Fruit fly (Drosophila melanogaster) whole organism, embryonic: ENCODE measurements around the gene kat80.

Source experiments
- Bteb2 ChIP-seq: fragments of 200-800 bp; sonication (Bioruptor generic); optimal IDR thresholded peaks from 2 replicates; lab custom pipeline; 2016; ENCODE audit warnings: missing biosample characterization, missing genetic modification characterization
- CG10147 ChIP-seq: fragments of 200-800 bp; sonication (Bioruptor generic); optimal IDR thresholded peaks from 2 replicates; lab custom pipeline; 2019; ENCODE audit warnings: missing biosample characterization, mild to moderate bottlenecking, missing genetic modification characterization, moderate library complexity
- CG11560 ChIP-seq: fragments of 200-800 bp; sonication (Bioruptor generic); IDR thresholded peaks from 3 replicates; pipeline ENCODE4 v1.3.6; 2022; ENCODE audit warnings: missing biosample characterization, missing genetic modification characterization
- CG12071 ChIP-seq: fragments of 200-800 bp; sonication (Bioruptor generic); optimal IDR thresholded peaks from 3 replicates; lab custom pipeline; 2018; ENCODE audit warnings: missing biosample characterization, mild to moderate bottlenecking, missing genetic modification characterization
- CG14014 ChIP-seq: fragments of 200-800 bp; sonication (Bioruptor generic); IDR thresholded peaks from 2 replicates; pipeline ENCODE4 v1.3.6; 2022; ENCODE audit warnings: missing biosample characterization, missing genetic modification characterization
- CG14710 ChIP-seq: fragments of 200-800 bp; sonication (Bioruptor generic); optimal IDR thresholded peaks from 3 replicates; lab custom pipeline; 2019; ENCODE audit warnings: missing biosample characterization, mild to moderate bottlenecking, missing genetic modification characterization, moderate library complexity
- CG15011 ChIP-seq: fragments of 200-800 bp; sonication (Bioruptor generic); optimal IDR thresholded peaks from 3 replicates; lab custom pipeline; 2018; ENCODE audit warnings: missing biosample characterization, mild to moderate bottlenecking, missing genetic modification characterization
- CG15479 ChIP-seq: fragments of 200-800 bp; sonication (Bioruptor generic); optimal IDR thresholded peaks from 3 replicates; lab custom pipeline; 2019; ENCODE audit warnings: missing biosample characterization, mild to moderate bottlenecking, missing genetic modification characterization, moderate library complexity
- CG16779 ChIP-seq: fragments of 200-800 bp; sonication (Bioruptor generic); IDR thresholded peaks from 2 replicates; pipeline ENCODE4 v1.3.6; 2022; ENCODE audit warnings: missing biosample characterization, missing genetic modification characterization
- CG16813 ChIP-seq: fragments of 200-800 bp; sonication (Bioruptor generic); IDR thresholded peaks from 3 replicates; pipeline ENCODE4 v1.3.6; 2022; ENCODE audit warnings: missing biosample characterization, missing genetic modification characterization; ENCODE audit not compliant: partially characterized antibody
- CG1792 ChIP-seq: fragments of 200-800 bp; sonication (Bioruptor generic); optimal IDR thresholded peaks from 2 replicates; lab custom pipeline; 2016; ENCODE audit warnings: missing biosample characterization, missing genetic modification characterization
- CG18619 ChIP-seq: fragments of 200-800 bp; sonication (Bioruptor generic); optimal IDR thresholded peaks from 3 replicates; lab custom pipeline; 2017; ENCODE audit warnings: missing biosample characterization, mild to moderate bottlenecking, missing genetic modification characterization
- CG2712 ChIP-seq: fragments of 200-800 bp; optimal IDR thresholded peaks from 3 replicates; lab custom pipeline; 2019; ENCODE audit warnings: missing biosample characterization, mild to moderate bottlenecking, missing genetic modification characterization, moderate library complexity
- CG2875 ChIP-seq: fragments of 200-800 bp; sonication (Bioruptor generic); optimal IDR thresholded peaks from 2 replicates; lab custom pipeline; 2017; ENCODE audit warnings: missing biosample characterization, mild to moderate bottlenecking, missing genetic modification characterization, missing genetic modification reagents
- CG30403 ChIP-seq: fragments of 200-800 bp; sonication (Bioruptor generic); optimal IDR thresholded peaks from 3 replicates; lab custom pipeline; 2016; ENCODE audit warnings: missing biosample characterization, missing genetic modification characterization
- CG3065 ChIP-seq: fragments of 200-800 bp; sonication (Bioruptor generic); optimal IDR thresholded peaks from 2 replicates; lab custom pipeline; 2016; ENCODE audit warnings: missing biosample characterization, missing genetic modification characterization
- CG33213 ChIP-seq: fragments of 200-800 bp; sonication (Bioruptor generic); optimal IDR thresholded peaks from 3 replicates; lab custom pipeline; 2016; ENCODE audit warnings: missing biosample characterization, missing genetic modification characterization
- CG4282 ChIP-seq: fragments of 200-800 bp; sonication (Bioruptor generic); optimal IDR thresholded peaks from 2 replicates; lab custom pipeline; 2016; ENCODE audit warnings: missing biosample characterization, missing genetic modification characterization
- CG4328 ChIP-seq: fragments of 200-800 bp; sonication (Bioruptor generic); optimal IDR thresholded peaks from 3 replicates; lab custom pipeline; 2017; ENCODE audit warnings: missing biosample characterization, missing genetic modification reagents, missing genetic modification characterization
- CG4730 ChIP-seq: fragments of 200-800 bp; sonication (Bioruptor generic); IDR thresholded peaks from 2 replicates; pipeline ENCODE4 v1.3.6; 2022; ENCODE audit warnings: missing biosample characterization, missing genetic modification characterization
- CG6175 ChIP-seq: fragments of 200-800 bp; sonication (Bioruptor generic); IDR thresholded peaks from 3 replicates; pipeline ENCODE4 v1.3.6; 2022; ENCODE audit warnings: missing biosample characterization, missing genetic modification characterization
- CG7271 ChIP-seq: fragments of 200-800 bp; sonication (Bioruptor generic); optimal IDR thresholded peaks from 2 replicates; lab custom pipeline; 2018; ENCODE audit warnings: missing biosample characterization, mild to moderate bottlenecking, missing genetic modification characterization, moderate library complexity
- CG7372 ChIP-seq: fragments of 200-800 bp; sonication (Bioruptor generic); IDR thresholded peaks from 2 replicates; pipeline ENCODE4 v1.3.6; 2022; ENCODE audit warnings: missing biosample characterization, missing genetic modification characterization
- CG8281 ChIP-seq: fragments of 200-800 bp; sonication (Bioruptor generic); optimal IDR thresholded peaks from 2 replicates; lab custom pipeline; 2018; ENCODE audit warnings: missing biosample characterization, mild to moderate bottlenecking, missing genetic modification characterization, moderate library complexity
- CG9876 ChIP-seq: fragments of 200-800 bp; sonication (Bioruptor generic); optimal IDR thresholded peaks from 2 replicates; lab custom pipeline; 2016; ENCODE audit warnings: missing biosample characterization, missing genetic modification characterization
- Chrac-16 ChIP-seq: fragments of 200-800 bp; sonication (Bioruptor generic); optimal IDR thresholded peaks from 3 replicates; lab custom pipeline; 2016; ENCODE audit warnings: missing biosample characterization, missing genetic modification characterization
- Dek ChIP-seq: fragments of 200-800 bp; sonication (Bioruptor generic); optimal IDR thresholded peaks from 3 replicates; lab custom pipeline; 2019; ENCODE audit warnings: missing biosample characterization, mild to moderate bottlenecking, missing genetic modification characterization, moderate library complexity
- Drgx ChIP-seq: fragments of 200-800 bp; sonication (Bioruptor generic); IDR thresholded peaks from 2 replicates; pipeline ENCODE4 v1.3.6; 2022; ENCODE audit warnings: missing biosample characterization, missing genetic modification characterization
- HLH3B ChIP-seq: fragments of 200-800 bp; sonication (Bioruptor generic); IDR thresholded peaks from 2 replicates; pipeline ENCODE4 v1.3.6; 2022; ENCODE audit warnings: missing biosample characterization, missing genetic modification characterization
- HLH4C ChIP-seq: fragments of 200-800 bp; sonication (Bioruptor generic); IDR thresholded peaks from 3 replicates; pipeline ENCODE4 v1.3.6; 2022; ENCODE audit warnings: missing biosample characterization, missing genetic modification characterization; ENCODE audit not compliant: partially characterized antibody
- Kr ChIP-seq: fragments of 200-800 bp; sonication (Bioruptor generic); optimal IDR thresholded peaks from 2 replicates; lab custom pipeline; 2017; ENCODE audit warnings: missing biosample characterization, mild to moderate bottlenecking, missing genetic modification characterization
- Scr ChIP-seq: fragments of 200-800 bp; sonication (Bioruptor generic); IDR thresholded peaks from 2 replicates; pipeline ENCODE4 v1.3.6; 2022; ENCODE audit warnings: missing biosample characterization, missing genetic modification characterization; ENCODE audit not compliant: partially characterized antibody
- Sox100B ChIP-seq: fragments of 200-800 bp; sonication (Bioruptor generic); optimal IDR thresholded peaks from 3 replicates; lab custom pipeline; 2018; ENCODE audit warnings: missing biosample characterization, mild to moderate bottlenecking, missing genetic modification characterization
- Sry-δ ChIP-seq: fragments of 200-800 bp; sonication (Bioruptor generic); optimal IDR thresholded peaks from 2 replicates; lab custom pipeline; 2016; ENCODE audit warnings: missing biosample characterization, missing genetic modification characterization
- Ssrp ChIP-seq: fragments of 200-800 bp; sonication (Bioruptor generic); optimal IDR thresholded peaks from 2 replicates; lab custom pipeline; 2018; ENCODE audit warnings: missing biosample characterization, mild to moderate bottlenecking, missing genetic modification characterization, moderate library complexity
- Stat92E ChIP-seq, 3 experiments: fragments of >200 bp in 2 of 3; fragments of 200-800 bp in 1 of 3; sonication (Bioruptor generic) in 1 of 3; optimal IDR thresholded peaks; 2 replicates each; lab custom pipeline; 2017 to 2019; ENCODE audit warnings: missing biosample characterization in 3 of 3, missing genetic modification characterization in 3 of 3, mild to moderate bottlenecking in 1 of 3, moderate library complexity in 1 of 3
- al ChIP-seq: fragments of 200-800 bp; sonication (Bioruptor generic); IDR thresholded peaks from 2 replicates; pipeline ENCODE4 v1.3.6; 2022; ENCODE audit warnings: missing biosample characterization, missing genetic modification characterization
- ara ChIP-seq: fragments of 200-800 bp; sonication (Bioruptor generic); IDR thresholded peaks from 2 replicates; pipeline ENCODE4 v1.3.6; 2022; ENCODE audit warnings: missing biosample characterization, missing genetic modification characterization
- ash1 ChIP-seq: fragments of 200-800 bp; sonication (Bioruptor generic); optimal IDR thresholded peaks from 2 replicates; lab custom pipeline; 2018; ENCODE audit warnings: missing biosample characterization, mild to moderate bottlenecking, missing genetic modification characterization
- az2 ChIP-seq: fragments of 200-800 bp; sonication (Bioruptor generic); optimal IDR thresholded peaks from 3 replicates; lab custom pipeline; 2016; ENCODE audit warnings: missing biosample characterization, missing genetic modification characterization
- chn ChIP-seq: fragments of 200-800 bp; sonication (Bioruptor generic); optimal IDR thresholded peaks from 2 replicates; lab custom pipeline; 2016; ENCODE audit warnings: missing biosample characterization, missing genetic modification characterization
- dati ChIP-seq: fragments of 200-800 bp; sonication (Bioruptor generic); IDR thresholded peaks from 2 replicates; pipeline ENCODE4 v1.3.6; 2022; ENCODE audit warnings: missing biosample characterization, missing genetic modification characterization
- exex ChIP-seq: fragments of 200-800 bp; sonication (Bioruptor generic); optimal IDR thresholded peaks from 4 replicates; lab custom pipeline; 2018; ENCODE audit warnings: missing biosample characterization, mild to moderate bottlenecking, missing genetic modification characterization, moderate library complexity
- grn ChIP-seq: fragments of 200-800 bp; sonication (Bioruptor generic); optimal IDR thresholded peaks from 3 replicates; lab custom pipeline; 2017; ENCODE audit warnings: missing biosample characterization, missing genetic modification characterization
- lab ChIP-seq: fragments of 200-800 bp; sonication (Bioruptor generic); optimal IDR thresholded peaks from 3 replicates; lab custom pipeline; 2017; ENCODE audit warnings: missing biosample characterization, missing genetic modification characterization, mild to moderate bottlenecking, moderate library complexity, missing genetic modification reagents
- maf-S ChIP-seq: fragments of 200-800 bp; sonication (Bioruptor generic); optimal IDR thresholded peaks from 2 replicates; lab custom pipeline; 2016; ENCODE audit warnings: missing biosample characterization, missing genetic modification characterization
- nmo ChIP-seq: fragments of 200-800 bp; sonication (Bioruptor generic); optimal IDR thresholded peaks from 2 replicates; lab custom pipeline; 2018; ENCODE audit warnings: missing biosample characterization, mild to moderate bottlenecking, missing genetic modification characterization, moderate library complexity
- phol ChIP-seq: fragments of 200-800 bp; sonication (Bioruptor generic); optimal IDR thresholded peaks from 3 replicates; lab custom pipeline; 2018; ENCODE audit warnings: missing biosample characterization, mild to moderate bottlenecking, missing genetic modification characterization, moderate library complexity
- ranshi ChIP-seq: fragments of 200-800 bp; sonication (Bioruptor generic); IDR thresholded peaks from 2 replicates; pipeline ENCODE4 v1.3.6; 2022; ENCODE audit warnings: missing biosample characterization, missing genetic modification characterization
- schlank ChIP-seq: fragments of 200-800 bp; sonication (Bioruptor generic); optimal IDR thresholded peaks from 2 replicates; lab custom pipeline; 2018; ENCODE audit warnings: missing biosample characterization, mild to moderate bottlenecking, missing genetic modification characterization
- zfh1 ChIP-seq: fragments of 200-800 bp; sonication (Bioruptor generic); IDR thresholded peaks from 3 replicates; pipeline ENCODE4 v1.3.6; 2022; ENCODE audit warnings: missing biosample characterization, missing genetic modification characterization

The kat80 gene

DNA sequence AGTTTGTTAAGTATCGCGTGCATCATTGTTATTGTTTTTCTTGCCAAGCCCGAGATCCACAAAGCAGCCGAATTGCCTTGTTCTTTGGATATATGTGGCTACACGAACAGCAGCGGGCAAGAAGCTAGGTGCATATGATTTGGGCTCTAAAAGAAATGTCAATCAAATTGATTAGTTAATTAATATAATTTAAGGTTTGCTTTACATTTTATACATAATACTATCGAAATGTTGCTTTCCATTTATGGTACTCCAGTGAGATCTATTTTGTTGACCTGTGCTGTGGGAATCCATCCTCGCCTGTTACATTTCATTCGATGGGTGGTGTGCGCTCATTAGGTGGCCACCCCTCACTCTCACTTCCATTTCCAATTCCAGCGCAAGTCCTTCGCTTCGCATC, 12.6 kb downstream of the kat80 start (continued):
- peak; percentile 29 for TF ChIP-seq CG7271 (tag; lab: Kevin White, UChicago)
- peak; percentile 57 for TF ChIP-seq Drgx (GFP tag; lab: Robert Waterston, UW)
- peak; percentile 77 for TF ChIP-seq CG14710
- TF ChIP-seq CG11560 (tag; lab: Robert Waterston, UW) = peak; percentile 44; the same call in 1 of the 3 replicates
- peak; percentile 79; the same call in 1 of the 2 replicates for TF ChIP-seq ara (GFP tag; lab: Robert Waterston, UW)
- TF ChIP-seq CG15479 = no peak
- TF ChIP-seq CG33213 = peak; percentile 22
- TF ChIP-seq CG10147 (GFP tag; lab: Kevin White, UChicago) = peak; percentile 74
- peak; percentile 79 for TF ChIP-seq HLH3B (GFP tag; lab: Robert Waterston, UW)
- TF ChIP-seq zfh1 (GFP tag; lab: Robert Waterston, UW) = peak; percentile 85
- TF ChIP-seq nmo (GFP tag; lab: Kevin White, UChicago) = peak; percentile 83
- TF ChIP-seq CG7372 (GFP tag; lab: Robert Waterston, UW) = peak; percentile 51; the same call in 1 of the 2 replicates
- TF ChIP-seq schlank = peak; percentile 53
- TF ChIP-seq CG16779 (GFP tag; lab: Robert Waterston, UW) = no peak
- peak; percentile 71 for TF ChIP-seq Dek (tag; lab: Kevin White, UChicago)
- TF ChIP-seq phol (tag; lab: Kevin White, UChicago) = peak; percentile 80
- TF ChIP-seq CG2875 (GFP tag; lab: Kevin White, UChicago) = peak; percentile 49
- peak; percentile 25 for TF ChIP-seq exex
- peak; percentile 1 for TF ChIP-seq CG4328 (GFP tag; lab: Kevin White, UChicago)
- no peak for TF ChIP-seq HLH4C (GFP tag; lab: Robert Waterston, UW)
- TF ChIP-seq CG2712 (tag; lab: Kevin White, UChicago) = peak; percentile 86
- TF ChIP-seq Bteb2 = peak; percentile 45
- no peak for TF ChIP-seq Scr (GFP tag; lab: Robert Waterston, UW)
- peak; percentile 70 for TF ChIP-seq Chrac-16
- no peak for TF ChIP-seq CG4282 (GFP tag; lab: Kevin White, UChicago)
- TF ChIP-seq Kr = no peak
- peak; percentile 28 for TF ChIP-seq CG8281 (tag; lab: Kevin White, UChicago)
- peak; percentile 15 for TF ChIP-seq Sry-δ (GFP tag; lab: Kevin White, UChicago)
- TF ChIP-seq maf-S = peak; percentile 15
- peak; percentile 57 for TF ChIP-seq al (GFP tag; lab: Robert Waterston, UW)
- TF ChIP-seq CG6175 = no peak
- TF ChIP-seq ash1 (GFP tag; lab: Kevin White, UChicago) = no peak
- peak; percentile 81 for TF ChIP-seq CG14014 (GFP tag; lab: Robert Waterston, UW)
- peak; percentile 13 for TF ChIP-seq CG3065 (GFP tag; lab: Kevin White, UChicago)
- peak; percentile 68 for TF ChIP-seq CG30403
- TF ChIP-seq dati (GFP tag; lab: Robert Waterston, UW) = peak; percentile 28; the same call in 1 of the 2 replicates
- peak; percentile 65 for TF ChIP-seq CG12071
- TF ChIP-seq CG16813 (GFP tag; lab: Robert Waterston, UW) = no peak
- peak; percentile 73 for TF ChIP-seq az2
- peak; percentile 60 for TF ChIP-seq CG18619 (GFP tag; lab: Kevin White, UChicago)
- peak; percentile 69 for TF ChIP-seq chn (GFP tag; lab: Kevin White, UChicago)
- peak; percentile 40 for TF ChIP-seq CG15011
- peak; percentile 61 for TF ChIP-seq CG4730
- TF ChIP-seq lab = peak; percentile 89
- TF ChIP-seq grn = no peak
- TF ChIP-seq CG9876 (GFP tag; lab: Kevin White, UChicago) = peak; percentile 12
- peak; percentile 85 for TF ChIP-seq ranshi
- no peak for TF ChIP-seq Sox100B (GFP tag; lab: Kevin White, UChicago)
- peak; percentile 2 for TF ChIP-seq CG1792 (GFP tag; lab: Kevin White, UChicago)
- TF ChIP-seq Stat92E (GFP tag; optimal IDR thresholded peaks at IDR 0.05; lab: Kevin White, UChicago) = no peak
- TF ChIP-seq Ssrp (tag; lab: Kevin White, UChicago) = peak; percentile 70
